Fruit fly (Drosophila melanogaster) whole organism, prepupa: ENCODE measurements around the gene CG1998.

Experiments used
- CG3032 ChIP-seq: fragments of 200-800 bp; optimal IDR thresholded peaks from 2 replicates; lab custom pipeline; 2019; ENCODE audit warnings: missing biosample characterization, mild to moderate bottlenecking, missing genetic modification characterization, moderate library complexity
- CG6276 ChIP-seq: fragments of 200-800 bp; sonication (Bioruptor generic); optimal IDR thresholded peaks from 2 replicates; lab custom pipeline; 2017; ENCODE audit warnings: missing biosample characterization, mild to moderate bottlenecking, missing genetic modification characterization
- CG8632 ChIP-seq: fragments of 200-800 bp; sonication (Bioruptor generic); optimal IDR thresholded peaks from 3 replicates; lab custom pipeline; 2016; ENCODE audit warnings: missing biosample characterization, missing genetic modification characterization
- Eip93F ChIP-seq: fragments of 200-800 bp; sonication (Bioruptor generic); optimal IDR thresholded peaks from 2 replicates; lab custom pipeline; 2016; ENCODE audit warnings: missing biosample characterization, mild to moderate bottlenecking, missing genetic modification characterization
- Hr4 ChIP-seq: fragments of 200-800 bp; sonication (Bioruptor generic); optimal IDR thresholded peaks from 3 replicates; lab custom pipeline; 2016; ENCODE audit warnings: missing biosample characterization, missing genetic modification characterization
- Lpt ChIP-seq: fragments of 200-800 bp; sonication (Bioruptor generic); optimal IDR thresholded peaks from 3 replicates; lab custom pipeline; 2016; ENCODE audit warnings: missing biosample characterization, missing genetic modification characterization
- OdsH ChIP-seq: fragments of 200-800 bp; sonication (Bioruptor generic); optimal IDR thresholded peaks from 3 replicates; lab custom pipeline; 2016; ENCODE audit warnings: missing biosample characterization, missing genetic modification characterization
- Smox ChIP-seq: fragments of 200-800 bp; sonication (Bioruptor generic); optimal IDR thresholded peaks from 3 replicates; lab custom pipeline; 2016; ENCODE audit warnings: missing biosample characterization, missing genetic modification characterization
- Sox102F ChIP-seq: fragments of 200-800 bp; sonication (Bioruptor generic); optimal IDR thresholded peaks from 2 replicates; lab custom pipeline; 2016; ENCODE audit warnings: missing biosample characterization, mild to moderate bottlenecking, missing genetic modification characterization
- achi ChIP-seq: fragments of 200-800 bp; sonication (Bioruptor generic); optimal IDR thresholded peaks from 3 replicates; lab custom pipeline; 2016; ENCODE audit warnings: missing biosample characterization, missing genetic modification characterization
- dsx ChIP-seq: fragments of 200-800 bp; optimal IDR thresholded peaks from 3 replicates; lab custom pipeline; 2019; ENCODE audit warnings: missing biosample characterization, mild to moderate bottlenecking, missing genetic modification characterization, moderate library complexity; ENCODE audit not compliant: poor library complexity, severe bottlenecking
- fkh ChIP-seq: fragments of 200-800 bp; sonication (Bioruptor generic); optimal IDR thresholded peaks from 3 replicates; lab custom pipeline; 2017; ENCODE audit warnings: missing biosample characterization, mild to moderate bottlenecking, missing genetic modification characterization, moderate library complexity
- ss ChIP-seq, 2 experiments: fragments of 200-800 bp; sonication (Bioruptor generic); optimal IDR thresholded peaks; 2 replicates in 1 of 2; 3 replicates in 1 of 2; lab custom pipeline; 2017 to 2018; ENCODE audit warnings: mild to moderate bottlenecking in 2 of 2, missing biosample characterization in 2 of 2, missing genetic modification characterization in 2 of 2, moderate library complexity in 1 of 2
- vri ChIP-seq: fragments of 200-800 bp; sonication (Bioruptor generic); optimal IDR thresholded peaks from 3 replicates; lab custom pipeline; 2016; ENCODE audit warnings: missing biosample characterization, mild to moderate bottlenecking, missing genetic modification characterization

dm6 chrX:13407673-13408072, 5.2 kb downstream of the CG1998 start:
- TF ChIP-seq Lpt (no peak), Smox (GFP tag; lab: Kevin White, UChicago) (no peak), CG6276 (GFP tag; lab: Kevin White, UChicago) (no peak), CG8632 (GFP tag; lab: Kevin White, UChicago) (no peak), OdsH (GFP tag; lab: Kevin White, UChicago) (no peak), Sox102F (no peak), Hr4 (no peak), dsx (GFP tag; lab: Kevin White, UChicago) (no peak), achi (no peak), Eip93F (GFP tag; lab: Kevin White, UChicago) (peak; percentile 38), ss (GFP tag; optimal IDR thresholded peaks at IDR 0.05; lab: Kevin White, UChicago) (no peak), vri (GFP tag; lab: Kevin White, UChicago) (no peak), fkh (no peak), CG3032 (tag; lab: Kevin White, UChicago) (no peak)
